Worm (Caenorhabditis elegans) whole organism, young adult: ENCODE measurements around the gene K10G9.2.
A peak's percentile ranks its signal among the peaks of the same experiment; 100 is the strongest.

ENCODE experiments used
- B0019.2 ChIP-seq: fragments of 200-800 bp; sonication (Bioruptor generic); conservative IDR thresholded peaks from 2 replicates; pipeline ENCODE4 v1.3.6; 2022; ENCODE audit warnings: missing genetic modification reagents, missing genetic modification characterization, missing compliant biosample characterization
- B0035.1 ChIP-seq: sonication (generic microtip); optimal IDR thresholded peaks from 2 replicates; lab custom pipeline; 2016; ENCODE audit warnings: missing genetic modification characterization, mild to moderate bottlenecking, missing compliant biosample characterization, missing genotype, missing genetic modification reagents
- B0261.1 ChIP-seq: sonication (generic microtip); optimal IDR thresholded peaks from 2 replicates; lab custom pipeline; 2016; ENCODE audit warnings: mild to moderate bottlenecking, missing genetic modification characterization, moderate library complexity, missing compliant biosample characterization
- C06A6.2 ChIP-seq: fragments of 200-800 bp; sonication (Bioruptor generic); conservative IDR thresholded peaks from 2 replicates; pipeline ENCODE4 v1.3.6; 2022; ENCODE audit warnings: missing genetic modification characterization, missing compliant biosample characterization
- F39B2.1 ChIP-seq: fragments of 200-800 bp; sonication (Bioruptor generic); IDR thresholded peaks from 2 replicates; pipeline ENCODE4 v1.3.6; 2022; ENCODE audit warnings: missing genetic modification reagents, missing genetic modification characterization, missing compliant biosample characterization
- F55B11.4 ChIP-seq: sonication (generic microtip); optimal IDR thresholded peaks from 2 replicates; lab custom pipeline; 2016; ENCODE audit warnings: missing compliant biosample characterization, missing genetic modification characterization, borderline replicate concordance; ENCODE audit not compliant: insufficient read depth
- F57A8.1 ChIP-seq: fragments of 200-800 bp; sonication (Bioruptor generic); optimal IDR thresholded peaks from 2 replicates; lab custom pipeline; 2018; ENCODE audit warnings: mild to moderate bottlenecking, missing genetic modification characterization, moderate library complexity, missing compliant biosample characterization
- F57C9.4 ChIP-seq: sonication (generic microtip); optimal IDR thresholded peaks from 2 replicates; lab custom pipeline; 2017; ENCODE audit warnings: mild to moderate bottlenecking, missing genetic modification characterization, missing compliant biosample characterization
- T26A5.8 ChIP-seq: sonication (generic microtip); optimal IDR thresholded peaks from 2 replicates; lab custom pipeline; 2016; ENCODE audit warnings: missing genetic modification characterization, missing compliant biosample characterization
- Y53G8AR.9 ChIP-seq: fragments of 200-800 bp; sonication (Bioruptor generic); conservative IDR thresholded peaks from 2 replicates; pipeline ENCODE4 v1.3.6; 2022; ENCODE audit warnings: missing genetic modification reagents, missing genetic modification characterization, missing compliant biosample characterization
- Y56A3A.18 ChIP-seq: fragments of 200-800 bp; sonication (Bioruptor generic); IDR thresholded peaks from 2 replicates; pipeline ENCODE4 v1.3.6; 2022; ENCODE audit warnings: missing genetic modification reagents, missing genetic modification characterization, missing compliant biosample characterization
- Y95B8A.8 ChIP-seq: fragments of 200-800 bp; sonication (Bioruptor generic); IDR thresholded peaks from 2 replicates; pipeline ENCODE4 v1.3.6; 2022; ENCODE audit warnings: missing genetic modification reagents, missing genetic modification characterization, missing compliant biosample characterization
- aptf-3 ChIP-seq: fragments of 200-800 bp; sonication (Bioruptor generic); IDR thresholded peaks from 2 replicates; pipeline ENCODE4 v1.3.6; 2022; ENCODE audit warnings: missing genetic modification characterization, missing compliant biosample characterization
- bed-1 ChIP-seq: fragments of 200-800 bp; sonication (Bioruptor generic); IDR thresholded peaks from 2 replicates; pipeline ENCODE4 v1.3.6; 2022; ENCODE audit warnings: missing genetic modification reagents, missing genetic modification characterization, missing compliant biosample characterization
- ceh-58 ChIP-seq: fragments of 200-800 bp; sonication (Bioruptor generic); IDR thresholded peaks from 2 replicates; pipeline ENCODE4 v1.3.6; 2022; ENCODE audit warnings: missing genetic modification characterization, missing compliant biosample characterization
- ceh-79 ChIP-seq: sonication (generic microtip); optimal IDR thresholded peaks from 2 replicates; lab custom pipeline; 2017; ENCODE audit warnings: mild to moderate bottlenecking, missing genetic modification characterization, missing compliant biosample characterization
- ceh-91 ChIP-seq: fragments of 200-800 bp; sonication (Bioruptor generic); IDR thresholded peaks from 2 replicates; pipeline ENCODE4 v1.3.6; 2022; ENCODE audit warnings: missing genetic modification reagents, missing genetic modification characterization, missing compliant biosample characterization
- dpff-1 ChIP-seq: sonication (generic microtip); optimal IDR thresholded peaks from 2 replicates; lab custom pipeline; 2017; ENCODE audit warnings: mild to moderate bottlenecking, missing genetic modification characterization, missing compliant biosample characterization
- egl-18 ChIP-seq: fragments of 200-800 bp; sonication (Bioruptor generic); IDR thresholded peaks from 2 replicates; pipeline ENCODE4 v1.3.6; 2022; ENCODE audit warnings: missing genetic modification reagents, missing genetic modification characterization, missing compliant biosample characterization
- fkh-3 ChIP-seq: sonication (generic microtip); optimal IDR thresholded peaks from 2 replicates; lab custom pipeline; 2016; ENCODE audit warnings: mild to moderate bottlenecking, missing genetic modification characterization, missing compliant biosample characterization
- gei-17 ChIP-seq: fragments of 200-800 bp; sonication (Bioruptor generic); optimal IDR thresholded peaks from 2 replicates; lab custom pipeline; 2018; ENCODE audit warnings: mild to moderate bottlenecking, missing genetic modification characterization, missing compliant biosample characterization
- him-1 ChIP-seq: sonication (generic microtip); optimal IDR thresholded peaks from 2 replicates; lab custom pipeline; 2016; ENCODE audit warnings: missing genotype, missing genetic modification reagents, missing genetic modification characterization, missing compliant biosample characterization
- hlh-26 ChIP-seq: fragments of 200-800 bp; sonication (Bioruptor generic); conservative IDR thresholded peaks from 2 replicates; pipeline ENCODE4 v1.3.6; 2022; ENCODE audit warnings: missing genetic modification reagents, missing genetic modification characterization, missing compliant biosample characterization
- hmg-1.2 ChIP-seq: fragments of 200-800 bp; sonication (Bioruptor generic); IDR thresholded peaks from 2 replicates; pipeline ENCODE4 v1.3.6; 2022; ENCODE audit warnings: missing genetic modification reagents, missing genetic modification characterization, missing compliant biosample characterization
- lag-1 ChIP-seq: fragments of 200-800 bp; sonication (Bioruptor generic); IDR thresholded peaks from 2 replicates; pipeline ENCODE4 v1.3.6; 2022; ENCODE audit warnings: missing genetic modification reagents, missing genetic modification characterization, missing compliant biosample characterization
- let-526 ChIP-seq: fragments of 200-800 bp; sonication (Bioruptor generic); IDR thresholded peaks from 2 replicates; pipeline ENCODE4 v1.3.6; 2022; ENCODE audit warnings: missing genetic modification reagents, missing genetic modification characterization, missing compliant biosample characterization
- lin-26 ChIP-seq: fragments of 200-800 bp; sonication (Bioruptor generic); IDR thresholded peaks from 2 replicates; pipeline ENCODE4 v1.3.6; 2022; ENCODE audit warnings: missing genetic modification reagents, missing genetic modification characterization, missing compliant biosample characterization
- lin-54 ChIP-seq: fragments of 200-800 bp; sonication (Bioruptor generic); optimal IDR thresholded peaks from 2 replicates; lab custom pipeline; 2018; ENCODE audit warnings: mild to moderate bottlenecking, missing genetic modification characterization, missing compliant biosample characterization
- lsl-1 ChIP-seq: fragments of 200-800 bp; sonication (Bioruptor generic); optimal IDR thresholded peaks from 2 replicates; lab custom pipeline; 2018; ENCODE audit warnings: mild to moderate bottlenecking, missing genetic modification characterization, moderate library complexity, missing compliant biosample characterization
- lsy-27 ChIP-seq: sonication (generic microtip); optimal IDR thresholded peaks from 2 replicates; lab custom pipeline; 2017; ENCODE audit warnings: missing genetic modification characterization, mild to moderate bottlenecking, missing compliant biosample characterization, antibody characterized with exemption, missing genotype, borderline replicate concordance; ENCODE audit not compliant: insufficient read depth
- madf-10 ChIP-seq: sonication (generic microtip); optimal IDR thresholded peaks from 2 replicates; lab custom pipeline; 2016; ENCODE audit warnings: mild to moderate bottlenecking, missing genetic modification characterization, missing compliant biosample characterization
- madf-6 ChIP-seq: fragments of 200-800 bp; sonication (Bioruptor generic); IDR thresholded peaks from 2 replicates; pipeline ENCODE4 v1.3.6; 2022; ENCODE audit warnings: missing genetic modification reagents, missing genetic modification characterization, missing compliant biosample characterization
- nfya-2 ChIP-seq: fragments of 200-800 bp; sonication (Bioruptor generic); IDR thresholded peaks from 2 replicates; pipeline ENCODE4 v1.3.6; 2022; ENCODE audit warnings: missing genetic modification reagents, missing genetic modification characterization, missing compliant biosample characterization
- nfyb-1 ChIP-seq: fragments of 200-800 bp; sonication (Bioruptor generic); IDR thresholded peaks from 2 replicates; pipeline ENCODE4 v1.3.6; 2022; ENCODE audit warnings: missing genetic modification reagents, missing genetic modification characterization, missing compliant biosample characterization
- nhr-179 ChIP-seq: sonication (generic microtip); optimal IDR thresholded peaks from 2 replicates; lab custom pipeline; 2016; ENCODE audit warnings: mild to moderate bottlenecking, missing genetic modification characterization, missing compliant biosample characterization
- nhr-27 ChIP-seq: fragments of 200-800 bp; sonication (Bioruptor generic); optimal IDR thresholded peaks from 2 replicates; lab custom pipeline; 2018; ENCODE audit warnings: mild to moderate bottlenecking, missing genetic modification characterization, moderate library complexity, missing compliant biosample characterization
- nhr-80 ChIP-seq: sonication (generic microtip); optimal IDR thresholded peaks from 2 replicates; lab custom pipeline; 2016; ENCODE audit warnings: missing genetic modification characterization, missing compliant biosample characterization
- pha-4 ChIP-seq: fragments of 150-350 bp; sonication (generic microtip); optimal IDR thresholded peaks from 2 replicates; lab custom pipeline; 2014; ENCODE audit warnings: missing biosample characterization, missing genetic modification reagents, missing genetic modification characterization
- repo-1 ChIP-seq: sonication (generic microtip); optimal IDR thresholded peaks from 2 replicates; lab custom pipeline; 2017; ENCODE audit warnings: mild to moderate bottlenecking, missing genetic modification characterization, missing compliant biosample characterization
- sea-2 ChIP-seq: fragments of 200-800 bp; sonication (Bioruptor generic); IDR thresholded peaks from 2 replicates; pipeline ENCODE4 v1.3.6; 2022; ENCODE audit warnings: missing genetic modification characterization, missing compliant biosample characterization
- somi-1 ChIP-seq: fragments of 200-800 bp; sonication (Bioruptor generic); optimal IDR thresholded peaks from 2 replicates; lab custom pipeline; 2018; ENCODE audit warnings: mild to moderate bottlenecking, missing genetic modification characterization, missing compliant biosample characterization
- sptf-2 ChIP-seq: fragments of 200-800 bp; sonication (Bioruptor generic); optimal IDR thresholded peaks from 2 replicates; lab custom pipeline; 2018; ENCODE audit warnings: mild to moderate bottlenecking, missing genetic modification characterization, missing compliant biosample characterization
- tlf-1 ChIP-seq: fragments of 200-800 bp; sonication (Bioruptor generic); optimal IDR thresholded peaks from 2 replicates; lab custom pipeline; 2018; ENCODE audit warnings: mild to moderate bottlenecking, missing genetic modification characterization, missing compliant biosample characterization
- zfh-2 ChIP-seq: fragments of 200-800 bp; sonication (Bioruptor generic); conservative IDR thresholded peaks from 2 replicates; pipeline ENCODE4 v1.3.6; 2022; ENCODE audit warnings: missing genetic modification reagents, missing genetic modification characterization, missing compliant biosample characterization
- zim-3 ChIP-seq: sonication (generic microtip); optimal IDR thresholded peaks from 2 replicates; lab custom pipeline; 2017; ENCODE audit warnings: mild to moderate bottlenecking, missing genetic modification characterization, moderate library complexity, missing compliant biosample characterization
- ztf-22 ChIP-seq: fragments of 200-800 bp; sonication (Bioruptor generic); optimal IDR thresholded peaks from 2 replicates; lab custom pipeline; 2018; ENCODE audit warnings: mild to moderate bottlenecking, missing genetic modification characterization, moderate library complexity, missing compliant biosample characterization
- ztf-26 ChIP-seq: sonication (generic microtip); optimal IDR thresholded peaks from 2 replicates; lab custom pipeline; 2017; ENCODE audit warnings: missing genetic modification characterization, missing compliant biosample characterization
- ztf-28 ChIP-seq: fragments of 200-800 bp; sonication (Bioruptor generic); IDR thresholded peaks from 2 replicates; pipeline ENCODE4 v1.3.6; 2022; ENCODE audit warnings: missing genetic modification reagents, missing genetic modification characterization, missing compliant biosample characterization
- ztf-3 ChIP-seq: fragments of 200-800 bp; sonication (Bioruptor generic); optimal IDR thresholded peaks from 2 replicates; lab custom pipeline; 2018; ENCODE audit warnings: mild to moderate bottlenecking, missing genetic modification characterization, missing compliant biosample characterization

The K10G9.2 gene

ce11 chrIII:10270778-10271307, 14.9 kb upstream of the K10G9.2 start, which contains the start of gene cnk-1 (continued):
- peak; percentile 84 for TF ChIP-seq lin-54 (GFP tag; lab: Kevin White, UChicago)
- TF ChIP-seq F57C9.4 (tag; lab: Kevin White, UChicago) = no peak
- no peak for TF ChIP-seq hlh-26 (GFP tag; lab: Robert Waterston, UW)
- no peak for TF ChIP-seq F57A8.1 (GFP tag; lab: Kevin White, UChicago)
- TF ChIP-seq nhr-27 = no peak
- TF ChIP-seq let-526 (GFP tag; lab: Robert Waterston, UW) = peak; percentile 99
- TF ChIP-seq ceh-58 (GFP tag; lab: Robert Waterston, UW) = no peak
- TF ChIP-seq nhr-179 (tag; lab: Kevin White, UChicago) = no peak
- peak; percentile 68 for TF ChIP-seq lsl-1 (GFP tag; lab: Kevin White, UChicago)
- peak; percentile 98 for TF ChIP-seq nfyb-1 (GFP tag; lab: Robert Waterston, UW)
- peak; percentile 98 for TF ChIP-seq hmg-1.2 (GFP tag; lab: Robert Waterston, UW)
- TF ChIP-seq B0035.1 (tag; lab: Kevin White, UChicago) = peak; percentile 39
- peak; percentile 91 for TF ChIP-seq nfya-2 (GFP tag; lab: Robert Waterston, UW)
- TF ChIP-seq B0261.1 = no peak
- peak; percentile 60 for TF ChIP-seq repo-1 (tag; lab: Kevin White, UChicago)
- TF ChIP-seq lag-1 = peak; percentile 96
- TF ChIP-seq C06A6.2 (GFP tag; lab: Robert Waterston, UW) = peak; percentile 91
- TF ChIP-seq nhr-80 (tag; lab: Kevin White, UChicago) = peak; percentile 50
- TF ChIP-seq egl-18 (GFP tag; lab: Robert Waterston, UW) = peak; percentile 93
- peak; percentile 63 for TF ChIP-seq madf-10 (tag; lab: Kevin White, UChicago)
- peak; percentile 97 for TF ChIP-seq madf-6 (GFP tag; lab: Robert Waterston, UW)
- peak; percentile 95 for TF ChIP-seq Y56A3A.18 (GFP tag; lab: Robert Waterston, UW)
- no peak for TF ChIP-seq fkh-3 (tag; lab: Kevin White, UChicago)
- no peak for TF ChIP-seq F55B11.4 (tag; lab: Kevin White, UChicago)
- peak; percentile 95 for TF ChIP-seq ceh-91 (GFP tag; lab: Robert Waterston, UW)
- no peak for TF ChIP-seq pha-4 (tag; lab: Kevin White, UChicago)
- TF ChIP-seq B0019.2 (GFP tag; lab: Robert Waterston, UW) = peak; percentile 98
- no peak for TF ChIP-seq ztf-3 (GFP tag; lab: Kevin White, UChicago)
- peak; percentile 84 for TF ChIP-seq lin-26 (GFP tag; lab: Robert Waterston, UW)
- TF ChIP-seq gei-17 (GFP tag; lab: Kevin White, UChicago) = peak; percentile 26
- TF ChIP-seq him-1 (tag; lab: Kevin White, UChicago) = peak; percentile 54
- peak; percentile 76 for TF ChIP-seq zim-3 (tag; lab: Kevin White, UChicago)
- no peak for TF ChIP-seq lsy-27 (tag; lab: Kevin White, UChicago)
- TF ChIP-seq aptf-3 (GFP tag; lab: Robert Waterston, UW) = peak; percentile 93
- peak; percentile 99 for TF ChIP-seq ztf-28 (GFP tag; lab: Robert Waterston, UW)
- TF ChIP-seq T26A5.8 = no peak
- TF ChIP-seq ceh-79 (tag; lab: Kevin White, UChicago) = no peak
- peak; percentile 26 for TF ChIP-seq ztf-26
- TF ChIP-seq somi-1 (GFP tag; lab: Kevin White, UChicago) = peak; percentile 61
- peak; percentile 81 for TF ChIP-seq F39B2.1
- no peak for TF ChIP-seq ztf-22 (GFP tag; lab: Kevin White, UChicago)
- peak; percentile 81 for TF ChIP-seq zfh-2 (GFP tag; lab: Robert Waterston, UW)
- peak; percentile 92; the same call in 1 of the 2 replicates for TF ChIP-seq bed-1
- TF ChIP-seq sea-2 (GFP tag; lab: Robert Waterston, UW) = peak; percentile 92
- TF ChIP-seq sptf-2 (GFP tag; lab: Kevin White, UChicago) = no peak
- peak; percentile 97 for TF ChIP-seq Y95B8A.8 (GFP tag; lab: Robert Waterston, UW)
- TF ChIP-seq Y53G8AR.9 = peak; percentile 99
- TF ChIP-seq dpff-1 = no peak
- TF ChIP-seq tlf-1 (GFP tag; lab: Kevin White, UChicago) = peak; percentile 80
